Worm (Caenorhabditis elegans): Measurements from ENCODE around the gene T28D6.4.
A peak's percentile ranks its signal among the peaks of the same experiment; 100 is the strongest.

Gene T28D6.4

DNA sequence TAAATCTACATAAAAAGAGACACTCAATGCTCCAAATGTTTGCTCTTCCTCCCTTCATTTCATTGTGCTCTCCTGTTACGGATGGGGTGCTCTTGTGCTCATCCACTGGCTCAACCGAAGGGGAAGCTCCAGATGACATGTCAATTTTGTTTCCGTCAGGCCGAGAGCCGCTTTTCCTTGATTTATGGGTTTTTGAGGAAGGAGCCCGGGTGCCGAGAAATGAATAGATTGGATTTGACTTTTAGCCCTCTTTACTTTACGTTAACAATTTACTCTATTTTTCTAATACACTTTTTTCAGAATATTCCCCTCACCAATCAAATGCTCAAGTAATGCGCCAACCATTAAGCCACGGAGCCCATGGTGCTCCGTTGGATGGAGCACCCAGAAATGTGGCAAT lies at the start of gene T28D6.4:
TSS of gene T28D6.4 (plus strand) at position 301 of the 400 bp plus-strand sequence.
- no peak for TF ChIP-seq elt-3 (tag; optimal IDR thresholded peaks at IDR 0.05)
- TF ChIP-seq sem-2 (GFP tag; optimal IDR thresholded peaks at IDR 0.05), result no peak
- TF ChIP-seq unc-120 (tag; optimal IDR thresholded peaks at IDR 0.05; ENCODE audit: poor library complexity, severe bottlenecking), result no peak
- no peak for TF ChIP-seq ceh-39 (tag; optimal IDR thresholded peaks at IDR 0.05)
- no peak for TF ChIP-seq lin-32 (GFP tag; optimal IDR thresholded peaks at IDR 0.05)
- TF ChIP-seq mab-5 (tag; optimal IDR thresholded peaks at IDR 0.05), result no peak
- no peak for TF ChIP-seq unc-62 (GFP tag; optimal IDR thresholded peaks at IDR 0.05)
- TF ChIP-seq drap-1 (GFP tag; optimal IDR thresholded peaks at IDR 0.05), result no peak

DNA sequence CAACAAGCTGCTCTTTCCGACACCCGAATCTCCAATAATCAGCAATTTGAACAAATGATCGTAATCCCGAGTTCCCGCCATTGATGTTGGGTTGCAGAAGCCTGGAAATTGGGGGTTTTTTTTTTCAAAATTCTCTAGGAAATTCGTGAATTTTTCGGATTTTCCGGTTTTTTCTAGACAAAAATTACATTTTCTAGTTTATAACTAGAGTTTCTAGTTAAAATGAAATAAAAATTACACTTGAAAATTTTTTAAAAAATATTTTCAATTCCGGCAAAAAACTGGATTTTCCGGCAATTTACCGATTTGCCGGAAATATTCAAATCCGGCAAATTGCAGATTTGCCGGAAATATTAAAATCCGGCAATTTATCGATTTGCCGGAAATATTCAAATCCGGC lies 48.8 kb upstream of the T28D6.4 start, which contains the start of gene rab-35:
TSS of gene rab-35 (minus strand) at position 101 of the 400 bp plus-strand sequence.
- TF ChIP-seq bed-3 (GFP tag; optimal IDR thresholded peaks at IDR 0.05), result no peak

DNA sequence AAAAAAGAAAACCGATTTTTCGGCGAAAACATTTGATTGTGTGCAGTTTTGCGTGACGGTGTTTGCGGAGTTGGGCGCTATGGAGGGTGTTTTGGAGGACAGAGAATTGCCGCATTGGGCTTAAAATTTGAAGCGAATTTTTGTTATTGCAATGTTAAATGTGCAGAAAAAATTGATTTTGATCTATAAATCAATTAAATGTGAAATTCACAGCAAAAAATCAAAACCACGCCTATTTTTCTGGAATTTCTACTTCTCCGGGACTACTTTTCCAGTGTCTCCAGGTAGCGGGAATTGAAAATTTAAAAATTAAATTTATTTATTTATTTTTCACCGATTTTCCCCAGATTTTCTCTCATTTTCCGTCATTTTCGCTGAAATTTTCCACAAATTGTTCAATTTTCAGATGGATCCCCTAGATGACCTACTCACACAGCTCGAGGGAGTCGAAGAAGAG lies 43.1 kb upstream of the T28D6.4 start, which contains the start of gene mcm-10:
TSS of gene mcm-10 (plus strand) at position 407 of the 457 bp plus-strand sequence.
- TF ChIP-seq ceh-43 (GFP tag; optimal IDR thresholded peaks at IDR 0.05) (peak; percentile 43), blmp-1 (tag; optimal IDR thresholded peaks at IDR 0.05) (no peak), M03D4.4 (tag; optimal IDR thresholded peaks at IDR 0.05) (no peak), mep-1 (tag; optimal IDR thresholded peaks at IDR 0.05) (peak; percentile 16), nhr-2 (tag; optimal IDR thresholded peaks at IDR 0.05) (no peak), ztf-11 (tag; optimal IDR thresholded peaks at IDR 0.05) (no peak), ceh-39 (tag; optimal IDR thresholded peaks at IDR 0.05) (peak; percentile 57), unc-120 (tag; optimal IDR thresholded peaks at IDR 0.05; ENCODE audit: poor library complexity, severe bottlenecking) (no peak), sem-2 (GFP tag; optimal IDR thresholded peaks at IDR 0.05) (peak; percentile 17), tbx-8 (GFP tag; optimal IDR thresholded peaks at IDR 0.05) (no peak), cnd-1 (tag; optimal IDR thresholded peaks at IDR 0.05) (peak; percentile 33), lsy-2 (tag; optimal IDR thresholded peaks at IDR 0.05) (peak; percentile 48), lin-32 (GFP tag; optimal IDR thresholded peaks at IDR 0.05) (peak; percentile 51), elt-3 (tag; optimal IDR thresholded peaks at IDR 0.05) (no peak), pha-4 (tag; optimal IDR thresholded peaks at IDR 0.05) (no peak), unc-39 (tag; optimal IDR thresholded peaks at IDR 0.05) (no peak), nhr-237 (tag; optimal IDR thresholded peaks at IDR 0.05) (peak; percentile 84), elt-1 (tag; optimal IDR thresholded peaks at IDR 0.05; ENCODE audit: borderline replicate concordance, insufficient read depth) (no peak), nhr-76 (tag; optimal IDR thresholded peaks at IDR 0.05) (no peak), snpc-4 (tag; optimal IDR thresholded peaks at IDR 0.05) (no peak), mab-5 (tag; optimal IDR thresholded peaks at IDR 0.05) (no peak), ceh-83 (GFP tag; optimal IDR thresholded peaks at IDR 0.05) (no peak), mls-2 (tag; optimal IDR thresholded peaks at IDR 0.05) (peak; percentile 77), lin-13 (tag; optimal IDR thresholded peaks at IDR 0.05) (no peak), bed-3 (GFP tag; optimal IDR thresholded peaks at IDR 0.05) (peak; percentile 35), hlh-1 (tag; optimal IDR thresholded peaks at IDR 0.05) (no peak), nhr-28 (tag; optimal IDR thresholded peaks at IDR 0.05) (no peak), ham-2 (GFP tag; optimal IDR thresholded peaks at IDR 0.05) (peak; percentile 47), flh-1 (GFP tag; optimal IDR thresholded peaks at IDR 0.05) (no peak), ces-1 (GFP tag; optimal IDR thresholded peaks at IDR 0.05) (peak; percentile 92), unc-62 (GFP tag; optimal IDR thresholded peaks at IDR 0.05) (no peak), sptf-1 (tag; optimal IDR thresholded peaks at IDR 0.05) (peak; percentile 72), zip-8 (tag; optimal IDR thresholded peaks at IDR 0.05) (no peak), drap-1 (GFP tag; optimal IDR thresholded peaks at IDR 0.05) (peak; percentile 59)

DNA sequence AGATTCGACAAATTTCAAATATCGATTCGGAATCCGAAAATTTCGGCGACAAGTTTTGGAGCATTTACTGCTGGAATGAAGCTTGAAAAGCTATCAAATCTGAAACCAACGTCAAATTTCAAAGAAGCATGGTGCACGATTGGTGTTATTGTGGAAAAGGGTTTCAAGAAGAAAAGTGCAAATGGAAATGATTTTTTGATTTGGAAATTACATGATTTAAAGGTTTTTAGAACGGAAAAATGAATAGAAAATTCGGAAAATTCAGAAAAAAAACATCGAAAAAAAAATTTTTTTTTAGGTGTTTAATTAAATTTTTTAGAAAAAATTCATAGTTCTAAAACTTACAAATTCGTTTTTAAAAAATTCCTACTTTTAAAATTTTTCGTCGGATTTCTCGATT lies 42.1 kb upstream of the T28D6.4 start, which contains the start of gene teg-1:
TSS of gene teg-1 (minus strand) at position 101 of the 400 bp plus-strand sequence.
- TF ChIP-seq unc-39 (tag; optimal IDR thresholded peaks at IDR 0.05), result no peak
- TF ChIP-seq drap-1 (GFP tag; optimal IDR thresholded peaks at IDR 0.05), result no peak
- TF ChIP-seq nhr-237 (tag; optimal IDR thresholded peaks at IDR 0.05), result no peak
- TF ChIP-seq hlh-1 (tag; optimal IDR thresholded peaks at IDR 0.05), result no peak
- TF ChIP-seq pha-4 (tag; optimal IDR thresholded peaks at IDR 0.05), result no peak
- no peak for TF ChIP-seq unc-120 (tag; optimal IDR thresholded peaks at IDR 0.05; ENCODE audit: poor library complexity, severe bottlenecking)
- no peak for TF ChIP-seq flh-1 (GFP tag; optimal IDR thresholded peaks at IDR 0.05)
- no peak for TF ChIP-seq unc-62 (GFP tag; optimal IDR thresholded peaks at IDR 0.05)
- no peak for TF ChIP-seq ztf-11 (tag; optimal IDR thresholded peaks at IDR 0.05)
